Worm (Caenorhabditis elegans): ENCODE results near the gene abu-10.

ce11 chrX:3781040-3781439 is 16.9 kb upstream of the abu-10 start, which contains the start of gene marg-1:
- TF ChIP-seq W03F9.2 (tag; optimal IDR thresholded peaks at IDR 0.05): no peak
- no peak for TF ChIP-seq dao-5 (tag; optimal IDR thresholded peaks at IDR 0.05)
- no peak for TF ChIP-seq him-1 (tag; optimal IDR thresholded peaks at IDR 0.05)
